Fruit fly (Drosophila melanogaster) whole organism, prepupa: ENCODE results near the gene dpr14.

ENCODE experiments used
- CG32006 ChIP-seq: fragments of 200-800 bp; sonication (Bioruptor generic); optimal IDR thresholded peaks from 3 replicates; lab custom pipeline; 2017; ENCODE audit warnings: missing biosample characterization, mild to moderate bottlenecking, missing genetic modification characterization
- CG6163 ChIP-seq: fragments of 200-800 bp; sonication (Bioruptor generic); IDR thresholded peaks from 3 replicates; pipeline ENCODE4 v1.3.6; 2022; ENCODE audit warnings: missing biosample characterization, missing genetic modification characterization
- CG6276 ChIP-seq: fragments of 200-800 bp; sonication (Bioruptor generic); optimal IDR thresholded peaks from 2 replicates; lab custom pipeline; 2017; ENCODE audit warnings: missing biosample characterization, mild to moderate bottlenecking, missing genetic modification characterization
- CG6808 ChIP-seq: fragments of 200-800 bp; sonication (Bioruptor generic); optimal IDR thresholded peaks from 3 replicates; lab custom pipeline; 2017; ENCODE audit warnings: missing biosample characterization, missing genetic modification characterization, mild to moderate bottlenecking, moderate library complexity, missing genetic modification reagents
- Hr38 ChIP-seq: sonication (Bioruptor generic); optimal IDR thresholded peaks from 2 replicates; lab custom pipeline; 2016; ENCODE audit warnings: missing biosample characterization, missing genetic modification characterization
- Smox ChIP-seq: fragments of 200-800 bp; sonication (Bioruptor generic); optimal IDR thresholded peaks from 3 replicates; lab custom pipeline; 2016; ENCODE audit warnings: missing biosample characterization, missing genetic modification characterization
- eg ChIP-seq: fragments of 200-800 bp; sonication (Bioruptor generic); IDR thresholded peaks from 3 replicates; pipeline ENCODE4 v1.3.6; 2022; ENCODE audit warnings: missing biosample characterization, missing genetic modification characterization
- pdm3 ChIP-seq: fragments of 200-800 bp; sonication (Bioruptor generic); optimal IDR thresholded peaks from 3 replicates; lab custom pipeline; 2016; ENCODE audit warnings: missing biosample characterization, missing genetic modification characterization
- svp ChIP-seq: fragments of 200-800 bp; sonication (Bioruptor generic); peaks from one replicate; lab custom pipeline; 2016; ENCODE audit warnings: missing biosample characterization, missing genetic modification characterization

DNA sequence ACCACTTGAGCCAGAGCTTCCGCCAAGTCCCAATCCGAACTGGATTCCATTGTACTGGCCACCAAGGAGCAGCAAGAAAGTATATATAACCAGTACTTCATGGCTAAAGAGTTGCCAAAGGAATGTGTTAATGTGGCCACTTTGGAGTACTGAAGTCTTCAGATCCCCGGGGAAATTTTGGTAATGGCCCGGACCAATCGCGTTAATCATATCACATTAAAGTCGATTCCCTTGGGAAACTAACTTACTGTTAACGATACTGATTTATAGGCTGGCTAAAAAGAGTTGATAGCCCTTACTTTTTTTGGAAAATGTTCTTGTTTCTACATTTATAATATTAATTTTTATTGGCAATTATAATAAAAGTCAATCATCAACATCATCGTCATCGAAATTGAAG, 41.2 kb downstream of the dpr14 start, which contains the start of gene Ir7b:
- no peak for TF ChIP-seq CG6808 (GFP tag; lab: Kevin White, UChicago)
- no peak for TF ChIP-seq Hr38 (GFP tag; lab: Kevin White, UChicago)
- no peak for TF ChIP-seq CG6276
- no peak for TF ChIP-seq svp (GFP tag; lab: Kevin White, UChicago)
- TF ChIP-seq Smox = no peak
- no peak for TF ChIP-seq CG6163
- no peak for TF ChIP-seq eg (GFP tag; lab: Robert Waterston, UW)
- TF ChIP-seq pdm3 = no peak
- TF ChIP-seq CG32006 (GFP tag; lab: Kevin White, UChicago) = no peak
